Worm (Caenorhabditis elegans) whole organism, L1 larva: ENCODE results near the gene pelo-1.

ENCODE experiments used
- C16A3.4 ChIP-seq: fragments of 150-350 bp; optimal IDR thresholded peaks from 2 replicates; lab custom pipeline; 2014; ENCODE audit warnings: missing biosample characterization, missing genetic modification characterization
- C34B4.2 ChIP-seq: sonication (generic microtip); optimal IDR thresholded peaks from 2 replicates; lab custom pipeline; 2017; ENCODE audit warnings: mild to moderate bottlenecking, missing genetic modification characterization, missing compliant biosample characterization
- F16B12.6 ChIP-seq: fragments of 150-350 bp; optimal IDR thresholded peaks from 2 replicates; lab custom pipeline; 2014; ENCODE audit warnings: missing biosample characterization, missing genetic modification characterization
- alr-1 ChIP-seq: fragments of 200-800 bp; sonication (Bioruptor generic); optimal IDR thresholded peaks from 2 replicates; lab custom pipeline; 2018; ENCODE audit warnings: borderline replicate concordance, mild to moderate bottlenecking, missing genetic modification characterization, missing compliant biosample characterization
- aly-2 ChIP-seq: fragments of 150-350 bp; optimal IDR thresholded peaks from 2 replicates; lab custom pipeline; 2014; ENCODE audit warnings: missing biosample characterization, missing genetic modification characterization
- ceh-88 ChIP-seq: fragments of 200-800 bp; sonication (Bioruptor generic); IDR thresholded peaks from 2 replicates; pipeline ENCODE4 v1.3.6; 2022; ENCODE audit warnings: missing genetic modification characterization, missing compliant biosample characterization
- efl-1 ChIP-seq, 4 experiments: fragments of 150-350 bp; optimal IDR thresholded peaks in 3 of 4; peaks in 1 of 4; 1 replicate in 1 of 4; 2 replicates in 3 of 4; lab custom pipeline; 2014; ENCODE audit warnings: missing biosample characterization in 2 of 4, missing genetic modification characterization in 2 of 4, missing genetic modification reagents in 2 of 4
- efl-3 ChIP-seq: fragments of 200-800 bp; sonication (Bioruptor generic); optimal IDR thresholded peaks from 2 replicates; lab custom pipeline; 2018; ENCODE audit warnings: mild to moderate bottlenecking, missing genetic modification characterization, missing compliant biosample characterization
- egl-13 ChIP-seq: sonication (generic microtip); optimal IDR thresholded peaks from 2 replicates; lab custom pipeline; 2016; ENCODE audit warnings: missing genotype, missing genetic modification reagents, missing genetic modification characterization, missing compliant biosample characterization
- elt-3 ChIP-seq, 6 experiments: fragments of 150-350 bp in 1 of 6; sonication (generic microtip); optimal IDR thresholded peaks; 2 replicates each; lab custom pipeline; 2017 to 2018; ENCODE audit warnings: missing biosample characterization in 6 of 6, missing genetic modification characterization in 6 of 6, inconsistent platforms in 1 of 6
- ets-5 ChIP-seq: fragments of 200-800 bp; sonication (Bioruptor generic); IDR thresholded peaks from 2 replicates; pipeline ENCODE4 v1.3.6; 2022; ENCODE audit warnings: missing genetic modification characterization, missing compliant biosample characterization
- fos-1 ChIP-seq: fragments of 150-350 bp; optimal IDR thresholded peaks from 2 replicates; lab custom pipeline; 2014; ENCODE audit warnings: missing biosample characterization, missing genetic modification characterization
- isw-1 ChIP-seq: fragments of 200-800 bp; sonication (Bioruptor generic); IDR thresholded peaks from 2 replicates; pipeline ENCODE4 v1.3.6; 2022; ENCODE audit warnings: missing genetic modification characterization, missing compliant biosample characterization
- lin-13 ChIP-seq: fragments of 150-350 bp; optimal IDR thresholded peaks from 2 replicates; lab custom pipeline; 2014; ENCODE audit warnings: missing biosample characterization, missing genetic modification reagents, missing genetic modification characterization
- lin-14 ChIP-seq: fragments of 200-800 bp; sonication (Bioruptor generic); optimal IDR thresholded peaks from 2 replicates; lab custom pipeline; 2018; ENCODE audit warnings: mild to moderate bottlenecking, missing genetic modification characterization, moderate library complexity, missing compliant biosample characterization
- lin-35 ChIP-seq, 2 experiments: fragments of 150-350 bp; optimal IDR thresholded peaks; 2 replicates each; lab custom pipeline; 2014; ENCODE audit warnings: missing biosample characterization in 2 of 2, missing genetic modification characterization in 2 of 2, missing genetic modification reagents in 2 of 2
- lin-39 ChIP-seq: fragments of 150-350 bp; optimal IDR thresholded peaks from 2 replicates; lab custom pipeline; 2014; ENCODE audit warnings: missing biosample characterization, missing genetic modification reagents, missing genetic modification characterization
- lir-3 ChIP-seq: sonication (generic microtip); optimal IDR thresholded peaks from 2 replicates; lab custom pipeline; 2016; ENCODE audit warnings: mild to moderate bottlenecking, missing genetic modification characterization, moderate library complexity, missing compliant biosample characterization; ENCODE audit not compliant: poor library complexity
- lsy-2 ChIP-seq, 2 experiments: fragments of 150-350 bp; optimal IDR thresholded peaks; 2 replicates each; lab custom pipeline; 2014; ENCODE audit warnings: missing biosample characterization in 2 of 2, missing genetic modification characterization in 2 of 2
- mab-9 ChIP-seq: fragments of 200-800 bp; sonication (Bioruptor generic); IDR thresholded peaks from 2 replicates; pipeline ENCODE4 v1.3.6; 2022; ENCODE audit warnings: missing genetic modification reagents, missing genetic modification characterization, missing compliant biosample characterization
- nhr-12 ChIP-seq: sonication (generic microtip); optimal IDR thresholded peaks from 2 replicates; lab custom pipeline; 2017; ENCODE audit warnings: missing biosample characterization, missing genetic modification characterization
- nhr-19 ChIP-seq: fragments of 200-800 bp; sonication (Bioruptor generic); conservative IDR thresholded peaks from 2 replicates; pipeline ENCODE4 v1.3.6; 2022; ENCODE audit warnings: missing genetic modification characterization, missing compliant biosample characterization
- nhr-71 ChIP-seq: sonication (generic microtip); optimal IDR thresholded peaks from 2 replicates; lab custom pipeline; 2016; ENCODE audit warnings: mild to moderate bottlenecking, missing genetic modification characterization, moderate library complexity, missing compliant biosample characterization
- nhr-77 ChIP-seq: fragments of 150-350 bp; optimal IDR thresholded peaks from 2 replicates; lab custom pipeline; 2014; ENCODE audit warnings: missing biosample characterization, missing genetic modification characterization
- nhr-85 ChIP-seq: sonication (generic microtip); peaks from one replicate; lab custom pipeline; 2016; ENCODE audit warnings: missing genetic modification characterization, inconsistent platforms, missing compliant biosample characterization
- nhr-90 ChIP-seq: sonication (generic microtip); optimal IDR thresholded peaks from 2 replicates; lab custom pipeline; 2016; ENCODE audit warnings: mild to moderate bottlenecking, missing genetic modification characterization, missing compliant biosample characterization; ENCODE audit not compliant: poor library complexity
- pag-3 ChIP-seq: sonication (generic microtip); optimal IDR thresholded peaks from 2 replicates; lab custom pipeline; 2017; ENCODE audit warnings: missing genetic modification characterization, mild to moderate bottlenecking, missing compliant biosample characterization, antibody characterized with exemption, borderline replicate concordance; ENCODE audit not compliant: insufficient read depth
- pax-3 ChIP-seq: fragments of 200-800 bp; sonication (Bioruptor generic); optimal IDR thresholded peaks from 2 replicates; lab custom pipeline; 2018; ENCODE audit warnings: mild to moderate bottlenecking, missing genetic modification characterization, moderate library complexity, missing compliant biosample characterization
- rnt-1 ChIP-seq: sonication (generic microtip); optimal IDR thresholded peaks from 2 replicates; lab custom pipeline; 2016; ENCODE audit warnings: mild to moderate bottlenecking, missing genetic modification characterization, moderate library complexity, missing compliant biosample characterization
- sox-4 ChIP-seq: sonication (generic microtip); optimal IDR thresholded peaks from 2 replicates; lab custom pipeline; 2016; ENCODE audit warnings: missing genetic modification characterization, missing compliant biosample characterization
- swsn-7 ChIP-seq: sonication (generic microtip); optimal IDR thresholded peaks from 2 replicates; lab custom pipeline; 2016; ENCODE audit warnings: missing genetic modification characterization, missing compliant biosample characterization
- tbx-2 ChIP-seq: sonication (generic microtip); optimal IDR thresholded peaks from 2 replicates; lab custom pipeline; 2016; ENCODE audit warnings: missing genetic modification characterization, missing compliant biosample characterization
- unc-130 ChIP-seq: fragments of 150-350 bp; optimal IDR thresholded peaks from 2 replicates; lab custom pipeline; 2017; ENCODE audit warnings: missing biosample characterization, missing genetic modification characterization, inconsistent platforms
- unc-98 ChIP-seq: fragments of 200-800 bp; sonication (Bioruptor generic); IDR thresholded peaks from 2 replicates; pipeline ENCODE4 v1.3.6; 2022; ENCODE audit warnings: missing genetic modification characterization, missing compliant biosample characterization
- vab-15 ChIP-seq: sonication (generic microtip); optimal IDR thresholded peaks from 2 replicates; lab custom pipeline; 2017; ENCODE audit warnings: missing genotype, mild to moderate bottlenecking, missing genetic modification characterization, missing compliant biosample characterization
- zip-4 ChIP-seq: fragments of 200-800 bp; sonication (Bioruptor generic); optimal IDR thresholded peaks from 2 replicates; lab custom pipeline; 2018; ENCODE audit warnings: mild to moderate bottlenecking, missing genetic modification characterization, moderate library complexity, missing compliant biosample characterization
- ztf-11 ChIP-seq, 2 experiments: sonication (generic microtip); optimal IDR thresholded peaks; 2 replicates each; lab custom pipeline; 2016 to 2017; ENCODE audit warnings: missing genetic modification characterization in 2 of 2, missing biosample characterization in 1 of 2, missing compliant biosample characterization in 1 of 2
- ztf-4 ChIP-seq: fragments of 150-350 bp; optimal IDR thresholded peaks from 2 replicates; lab custom pipeline; 2014; ENCODE audit warnings: missing biosample characterization, missing genetic modification characterization

pelo-1 gene

DNA sequence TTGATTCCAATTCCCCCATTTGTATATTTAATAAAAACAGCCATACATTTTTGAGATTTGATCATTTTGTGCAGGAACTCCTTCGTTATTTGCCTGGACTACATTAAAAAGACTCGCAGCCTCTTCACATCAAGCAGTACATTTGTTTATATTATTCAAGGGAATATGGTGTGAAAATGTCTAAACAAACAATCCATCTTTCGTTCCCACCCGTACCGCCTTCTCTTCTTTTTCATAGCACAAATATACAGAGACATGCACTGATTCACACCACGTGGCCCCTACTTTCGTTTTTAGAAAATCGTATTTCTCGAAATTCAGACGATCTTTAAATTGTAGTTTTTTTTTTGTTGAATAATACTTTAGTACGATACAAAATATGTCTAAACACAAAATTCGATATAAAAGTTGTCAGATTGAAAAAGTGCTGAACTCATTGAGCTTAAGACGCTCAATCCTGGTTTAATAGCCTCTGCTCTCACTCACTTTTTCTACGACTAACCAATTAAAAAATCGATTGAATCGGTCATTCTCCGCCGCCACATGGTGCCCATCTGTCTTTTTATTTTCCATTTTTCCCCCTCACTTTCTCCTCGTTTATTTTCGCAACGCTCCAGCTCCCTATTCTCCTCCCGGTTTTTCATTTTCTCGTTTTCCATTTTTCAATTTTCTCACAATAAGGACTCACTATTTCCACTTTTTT, 8.6 kb downstream of the pelo-1 start (continued):
- TF ChIP-seq pag-3 (no peak), unc-130 (tag; lab: Kevin White, UChicago) (peak; percentile 13), sox-4 (tag; lab: Kevin White, UChicago) (no peak), efl-3 (GFP tag; lab: Kevin White, UChicago) (no peak), ets-5 (GFP tag; lab: Robert Waterston, UW) (no peak), lin-39 (no peak), lsy-2 (tag; optimal IDR thresholded peaks at IDR 0.05; lab: Kevin White, UChicago) (peak; percentile 2 to 51), C16A3.4 (tag; lab: Kevin White, UChicago) (peak; percentile 43), C34B4.2 (tag; lab: Kevin White, UChicago) (no peak), zip-4 (peak; percentile 28), nhr-12 (tag; lab: Kevin White, UChicago) (no peak), lin-35 (GFP tag; optimal IDR thresholded peaks at IDR 0.05; lab: Kevin White, UChicago) (peak in 1 of 2 experiments; percentile 34), lin-13 (GFP tag; lab: Kevin White, UChicago) (peak; percentile 25), lin-14 (GFP tag; lab: Kevin White, UChicago) (peak; percentile 22), lir-3 (tag; lab: Kevin White, UChicago) (peak; percentile 11), tbx-2 (tag; lab: Kevin White, UChicago) (peak; percentile 5), mab-9 (GFP tag; lab: Robert Waterston, UW) (no peak), egl-13 (tag; lab: Kevin White, UChicago) (no peak), pax-3 (tag; lab: Kevin White, UChicago) (peak; percentile 45), aly-2 (tag; lab: Kevin White, UChicago) (peak; percentile 94), nhr-90 (peak; percentile 63), alr-1 (tag; lab: Kevin White, UChicago) (no peak), swsn-7 (tag; lab: Kevin White, UChicago) (peak; percentile 21), nhr-85 (tag; lab: Kevin White, UChicago) (peak; percentile 80), nhr-19 (GFP tag; lab: Robert Waterston, UW) (peak; percentile 60), nhr-77 (tag; lab: Kevin White, UChicago) (no peak), vab-15 (tag; lab: Kevin White, UChicago) (no peak), unc-98 (GFP tag; lab: Robert Waterston, UW) (no peak), isw-1 (GFP tag; lab: Robert Waterston, UW) (no peak), elt-3 (tag; optimal IDR thresholded peaks at IDR 0.05; lab: Kevin White, UChicago) (no peak), F16B12.6 (tag; lab: Kevin White, UChicago) (no peak), fos-1 (tag; lab: Kevin White, UChicago) (peak; percentile 35), nhr-71 (peak; percentile 83), ceh-88 (GFP tag; lab: Robert Waterston, UW) (no peak), efl-1 (optimal IDR thresholded peaks at IDR 0.05; lab: Kevin White, UChicago) (peak; percentile 44 to 50), efl-1 (GFP tag; optimal IDR thresholded peaks at IDR 0.05 in 1 of 2; lab: Kevin White, UChicago) (peak in 1 of 2 experiments; percentile 8)

DNA sequence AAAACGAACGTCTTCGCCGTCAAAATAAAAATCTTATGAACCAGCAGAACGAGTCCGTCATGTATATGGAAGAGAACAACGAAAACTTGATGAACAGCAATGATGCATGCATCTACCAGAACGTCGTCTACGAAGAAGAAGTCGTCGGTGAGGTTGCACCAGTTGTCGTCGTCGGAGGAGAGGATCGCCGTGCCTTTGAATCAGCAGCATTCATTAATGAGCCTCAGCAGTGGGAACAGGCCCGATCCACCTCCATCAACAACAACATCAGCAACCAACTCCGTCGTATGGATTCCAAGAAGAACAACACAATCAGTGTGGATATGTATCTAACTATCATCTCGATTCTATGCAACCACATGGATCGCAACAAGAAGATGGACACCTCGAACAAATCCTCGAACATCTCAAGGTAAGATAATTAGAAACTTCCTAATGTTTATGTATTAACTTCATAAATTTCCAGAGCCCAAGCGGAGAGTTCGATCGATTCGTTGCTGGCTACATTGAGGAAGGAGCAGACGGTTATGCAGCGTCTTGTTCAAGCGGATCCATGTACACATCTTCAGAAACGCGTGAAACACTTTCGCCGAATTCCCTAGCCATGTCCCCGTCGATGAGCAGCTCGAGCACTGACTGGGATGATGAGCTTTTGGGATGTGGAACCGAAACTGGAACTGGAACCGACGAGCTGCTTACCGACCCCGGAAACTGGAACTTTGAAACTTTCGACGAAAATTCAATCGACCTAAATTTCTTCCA, 9.5 kb downstream of the pelo-1 start:
- TF ChIP-seq nhr-19 (GFP tag; lab: Robert Waterston, UW) (no peak), ztf-11 (tag; optimal IDR thresholded peaks at IDR 0.05; lab: Kevin White, UChicago) (no peak), rnt-1 (tag; lab: Kevin White, UChicago) (peak; percentile 14), mab-9 (GFP tag; lab: Robert Waterston, UW) (0 out of 2 replicates have a peak, but pooled peaks have one; percentile 1), pax-3 (tag; lab: Kevin White, UChicago) (no peak), ztf-4 (tag; lab: Kevin White, UChicago) (peak; percentile 34), nhr-85 (tag; lab: Kevin White, UChicago) (peak; percentile 72), C34B4.2 (tag; lab: Kevin White, UChicago) (no peak)
